Worm (Caenorhabditis elegans) whole organism, early embryonic: ENCODE results near the gene Y45G5AM.9.

Source experiments
- F13C5.2 ChIP-seq: sonication (generic microtip); optimal IDR thresholded peaks from 2 replicates; lab custom pipeline; 2017; ENCODE audit warnings: mild to moderate bottlenecking, missing genetic modification characterization, inconsistent platforms, missing compliant biosample characterization
- aly-1 ChIP-seq: sonication (generic microtip); optimal IDR thresholded peaks from 2 replicates; lab custom pipeline; 2016; ENCODE audit warnings: missing genetic modification characterization, missing compliant biosample characterization
- ama-1 ChIP-seq: fragments of 150-350 bp; optimal IDR thresholded peaks from 2 replicates; lab custom pipeline; 2014
- ets-7 ChIP-seq: sonication (generic microtip); optimal IDR thresholded peaks from 2 replicates; lab custom pipeline; 2016; ENCODE audit warnings: missing genotype, missing genetic modification characterization, missing compliant biosample characterization
- flt-1 ChIP-seq: fragments of 200-800 bp; sonication (Bioruptor generic); IDR thresholded peaks from 2 replicates; pipeline ENCODE4 v1.3.6; 2022; ENCODE audit warnings: missing genetic modification characterization, missing compliant biosample characterization
- hmbx-1 ChIP-seq: sonication (generic microtip); optimal IDR thresholded peaks from 2 replicates; lab custom pipeline; 2016; ENCODE audit warnings: mild to moderate bottlenecking, missing genetic modification characterization, missing compliant biosample characterization
- scrt-1 ChIP-seq: fragments of 200-800 bp; sonication (Bioruptor generic); IDR thresholded peaks from 2 replicates; pipeline ENCODE4 v1.3.6; 2022; ENCODE audit warnings: missing genetic modification characterization, missing compliant biosample characterization
- tbx-11 ChIP-seq: fragments of 200-800 bp; sonication (Bioruptor generic); IDR thresholded peaks from 2 replicates; pipeline ENCODE4 v1.3.6; 2022; ENCODE audit warnings: missing genetic modification characterization, missing compliant biosample characterization
- tra-4 ChIP-seq: sonication (generic microtip); optimal IDR thresholded peaks from 2 replicates; lab custom pipeline; 2017; ENCODE audit warnings: missing genetic modification characterization, missing compliant biosample characterization

DNA sequence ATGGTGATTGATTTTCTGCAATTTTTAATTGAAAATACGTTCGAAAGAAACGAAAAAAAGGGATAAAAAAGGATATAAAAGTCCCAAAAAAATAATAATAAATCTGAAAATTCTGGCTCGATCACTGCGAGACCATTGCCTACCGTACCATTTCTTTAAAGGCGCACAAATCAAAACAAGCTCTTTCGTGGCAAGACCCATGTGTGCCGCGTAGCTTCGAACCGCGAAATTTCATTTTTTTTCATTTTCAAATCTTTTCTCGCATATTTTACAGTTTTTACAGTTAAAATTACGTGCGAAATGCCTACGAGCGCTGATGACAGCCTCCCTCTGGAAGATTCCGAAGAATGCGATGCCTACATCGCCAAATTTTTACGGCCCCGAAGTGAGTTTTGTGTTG, 18.8 kb downstream of the Y45G5AM.9 start, which contains the start of the genes coh-4 and pid-5:
- TF ChIP-seq ets-7 (no peak), scrt-1 (GFP tag; lab: Robert Waterston, UW) (no peak), ama-1 (lab: Kevin White, UChicago) (no peak), F13C5.2 (tag; lab: Kevin White, UChicago) (no peak), aly-1 (tag; lab: Kevin White, UChicago) (no peak), flt-1 (no peak), tra-4 (tag; lab: Kevin White, UChicago) (no peak), hmbx-1 (no peak), tbx-11 (no peak)
